Fruit fly (Drosophila melanogaster) Kc167 (cell line): Measurements from ENCODE around the gene Spn100A.

Source experiments
- Myc ChIP-seq: fragments of >200 bp; optimal IDR thresholded peaks from 2 replicates; lab custom pipeline; 2017; ENCODE audit warnings: missing external identifiers
- Sin3A ChIP-seq: fragments of >200 bp; optimal IDR thresholded peaks from 2 replicates; lab custom pipeline; 2018; ENCODE audit warnings: missing external identifiers
- h ChIP-seq: fragments of >200 bp; optimal IDR thresholded peaks from 3 replicates; lab custom pipeline; 2018; ENCODE audit warnings: missing external identifiers
- insv ChIP-seq: fragments of >200 bp; optimal IDR thresholded peaks from 3 replicates; lab custom pipeline; 2018; ENCODE audit warnings: missing external identifiers
- psq ChIP-seq: fragments of >200 bp; optimal IDR thresholded peaks from 2 replicates; lab custom pipeline; 2017; ENCODE audit warnings: missing external identifiers
- ttk ChIP-seq: sonication (Bioruptor generic); optimal IDR thresholded peaks from 2 replicates; lab custom pipeline; 2017; ENCODE audit warnings: missing external identifiers

Gene Spn100A

dm6 chr3R:30714395-30714794, 24.0 kb downstream of the Spn100A start:
- no peak for TF ChIP-seq Myc (lab: Kevin White, UChicago)
- no peak for TF ChIP-seq insv (lab: Kevin White, UChicago)
- TF ChIP-seq ttk (lab: Kevin White, UChicago) = no peak
- no peak for TF ChIP-seq psq (lab: Kevin White, UChicago)
- TF ChIP-seq h (lab: Kevin White, UChicago) = no peak
- no peak for TF ChIP-seq Sin3A (lab: Kevin White, UChicago)

dm6 chr3R:30718442-30718841, 28.0 kb downstream of the Spn100A start:
- no peak for TF ChIP-seq insv (lab: Kevin White, UChicago)
- TF ChIP-seq Sin3A (lab: Kevin White, UChicago) = no peak
- no peak for TF ChIP-seq Myc (lab: Kevin White, UChicago)
- TF ChIP-seq psq (lab: Kevin White, UChicago) = no peak
- TF ChIP-seq ttk (lab: Kevin White, UChicago) = no peak
- no peak for TF ChIP-seq h (lab: Kevin White, UChicago)

- no peak for TF ChIP-seq ttk (lab: Kevin White, UChicago)
Measured at dm6 chr3R:30721215-30721862, 30.9 kb downstream of the Spn100A start.

dm6 chr3R:30722374-30722773, 31.9 kb downstream of the Spn100A start:
- TF ChIP-seq h (lab: Kevin White, UChicago) = no peak

- no peak for TF ChIP-seq h (lab: Kevin White, UChicago)
- no peak for TF ChIP-seq ttk (lab: Kevin White, UChicago)
- no peak for TF ChIP-seq Myc (lab: Kevin White, UChicago)
- no peak for TF ChIP-seq Sin3A (lab: Kevin White, UChicago)
- no peak for TF ChIP-seq insv (lab: Kevin White, UChicago)
- TF ChIP-seq psq (lab: Kevin White, UChicago) = no peak
Measured at dm6 chr3R:30725787-30726186, 35.3 kb downstream of the Spn100A start, which contains the start of gene eIF4H2. Gene eIF4H2 (plus strand): TSS chr3R:30726087.

dm6 chr3R:30729013-30729412, 38.6 kb downstream of the Spn100A start:
- no peak for TF ChIP-seq ttk (lab: Kevin White, UChicago)
- TF ChIP-seq insv (lab: Kevin White, UChicago) = no peak
- TF ChIP-seq Myc (lab: Kevin White, UChicago) = no peak
- TF ChIP-seq h (lab: Kevin White, UChicago) = no peak
- TF ChIP-seq psq (lab: Kevin White, UChicago) = no peak
- no peak for TF ChIP-seq Sin3A (lab: Kevin White, UChicago)

- TF ChIP-seq ttk (lab: Kevin White, UChicago) = no peak
- TF ChIP-seq psq (lab: Kevin White, UChicago) = no peak
- TF ChIP-seq insv (lab: Kevin White, UChicago) = no peak
- no peak for TF ChIP-seq Sin3A (lab: Kevin White, UChicago)
- TF ChIP-seq h (lab: Kevin White, UChicago) = no peak
- TF ChIP-seq Myc (lab: Kevin White, UChicago) = no peak
Measured at dm6 chr3R:30731065-30731464, 40.6 kb downstream of the Spn100A start, which contains the start of gene CG11313. Gene CG11313 (minus strand): TSS chr3R:30731165.

- TF ChIP-seq insv (lab: Kevin White, UChicago) = no peak
- no peak for TF ChIP-seq Myc (lab: Kevin White, UChicago)
- no peak for TF ChIP-seq psq (lab: Kevin White, UChicago)
- no peak for TF ChIP-seq Sin3A (lab: Kevin White, UChicago)
- TF ChIP-seq h (lab: Kevin White, UChicago) = no peak
- TF ChIP-seq ttk (lab: Kevin White, UChicago) = no peak
Measured at dm6 chr3R:30733081-30733480, 42.6 kb downstream of the Spn100A start.

- TF ChIP-seq psq (lab: Kevin White, UChicago) = no peak
- TF ChIP-seq ttk (lab: Kevin White, UChicago) = no peak
- TF ChIP-seq Sin3A (lab: Kevin White, UChicago) = no peak
- TF ChIP-seq insv (lab: Kevin White, UChicago) = no peak
- no peak for TF ChIP-seq Myc (lab: Kevin White, UChicago)
- TF ChIP-seq h (lab: Kevin White, UChicago) = no peak
Measured at dm6 chr3R:30734576-30734975, 44.1 kb downstream of the Spn100A start.

- TF ChIP-seq h (lab: Kevin White, UChicago) (no peak), insv (lab: Kevin White, UChicago) (no peak)
Measured at dm6 chr3R:30735047-30735446, 44.6 kb downstream of the Spn100A start.

dm6 chr3R:30741371-30741770, 50.9 kb downstream of the Spn100A start:
- TF ChIP-seq insv (lab: Kevin White, UChicago) (no peak), h (lab: Kevin White, UChicago) (no peak), psq (lab: Kevin White, UChicago) (no peak), ttk (lab: Kevin White, UChicago) (no peak), Myc (lab: Kevin White, UChicago) (no peak), Sin3A (lab: Kevin White, UChicago) (no peak)
